Fruit fly (Drosophila melanogaster) whole organism, embryonic: ENCODE data around the gene Sema5c.

Source experiments
- ATbp ChIP-seq: fragments of 200-800 bp; sonication (Bioruptor generic); optimal IDR thresholded peaks from 2 replicates; lab custom pipeline; 2017; ENCODE audit warnings: missing biosample characterization, mild to moderate bottlenecking, missing genetic modification characterization, missing genetic modification reagents
- Adf1 ChIP-seq: fragments of 200-800 bp; sonication (Bioruptor generic); IDR thresholded peaks from 2 replicates; pipeline ENCODE4 v1.3.6; 2022; ENCODE audit warnings: missing biosample characterization, missing genetic modification characterization
- Antp ChIP-seq: fragments of 200-800 bp; sonication (Bioruptor generic); optimal IDR thresholded peaks from 3 replicates; lab custom pipeline; 2016; ENCODE audit warnings: missing biosample characterization, missing genetic modification characterization
- B-H1 ChIP-seq: fragments of 200-800 bp; sonication (Bioruptor generic); IDR thresholded peaks from 3 replicates; pipeline ENCODE4 v1.3.6; 2022; ENCODE audit warnings: missing biosample characterization, missing genetic modification characterization
- Bteb2 ChIP-seq: fragments of 200-800 bp; sonication (Bioruptor generic); optimal IDR thresholded peaks from 2 replicates; lab custom pipeline; 2016; ENCODE audit warnings: missing biosample characterization, missing genetic modification characterization
- CG10321 ChIP-seq: fragments of 200-800 bp; sonication (Bioruptor generic); IDR thresholded peaks from 2 replicates; pipeline ENCODE4 v1.3.6; 2022; ENCODE audit warnings: missing biosample characterization, missing genetic modification characterization
- CG10565 ChIP-seq: fragments of 200-800 bp; sonication (Bioruptor generic); optimal IDR thresholded peaks from 3 replicates; lab custom pipeline; 2016; ENCODE audit warnings: missing biosample characterization, mild to moderate bottlenecking, missing genetic modification characterization
- CG1233 ChIP-seq: fragments of 200-800 bp; sonication (Bioruptor generic); optimal IDR thresholded peaks from 4 replicates; lab custom pipeline; 2018; ENCODE audit warnings: missing biosample characterization, mild to moderate bottlenecking, missing genetic modification characterization
- CG13424 ChIP-seq: fragments of 200-800 bp; sonication (Bioruptor generic); optimal IDR thresholded peaks from 2 replicates; lab custom pipeline; 2019; ENCODE audit warnings: missing biosample characterization, mild to moderate bottlenecking, missing genetic modification characterization, moderate library complexity
- CG14965 ChIP-seq: fragments of 200-800 bp; sonication (Bioruptor generic); optimal IDR thresholded peaks from 2 replicates; lab custom pipeline; 2016; ENCODE audit warnings: missing biosample characterization, missing genetic modification characterization, borderline replicate concordance
- CG1647 ChIP-seq: fragments of 200-800 bp; sonication (Bioruptor generic); optimal IDR thresholded peaks from 3 replicates; lab custom pipeline; 2016; ENCODE audit warnings: missing biosample characterization, missing genetic modification characterization
- CG18599 ChIP-seq: fragments of 200-800 bp; sonication (Bioruptor generic); optimal IDR thresholded peaks from 3 replicates; lab custom pipeline; 2017; ENCODE audit warnings: missing biosample characterization, missing genetic modification characterization, mild to moderate bottlenecking, moderate library complexity, missing genetic modification reagents
- CG18764 ChIP-seq: fragments of 200-800 bp; sonication (Bioruptor generic); optimal IDR thresholded peaks from 3 replicates; lab custom pipeline; 2016; ENCODE audit warnings: missing biosample characterization, missing genetic modification characterization
- CG32767 ChIP-seq: fragments of 200-800 bp; sonication (Bioruptor generic); IDR thresholded peaks from 2 replicates; pipeline ENCODE4 v1.3.6; 2022; ENCODE audit warnings: missing biosample characterization, missing genetic modification characterization
- CG32772 ChIP-seq: fragments of 200-800 bp; sonication (Bioruptor generic); IDR thresholded peaks from 2 replicates; pipeline ENCODE4 v1.3.6; 2022; ENCODE audit warnings: missing biosample characterization, missing genetic modification characterization
- CG4424 ChIP-seq: fragments of 200-800 bp; sonication (Bioruptor generic); optimal IDR thresholded peaks from 3 replicates; lab custom pipeline; 2016; ENCODE audit warnings: missing biosample characterization, missing genetic modification characterization
- CG7987 ChIP-seq: fragments of 200-800 bp; sonication (Bioruptor generic); optimal IDR thresholded peaks from 2 replicates; lab custom pipeline; 2018; ENCODE audit warnings: missing biosample characterization, mild to moderate bottlenecking, missing genetic modification characterization, moderate library complexity
- CG8924 ChIP-seq: fragments of 200-800 bp; optimal IDR thresholded peaks from 3 replicates; lab custom pipeline; 2019; ENCODE audit warnings: missing biosample characterization, mild to moderate bottlenecking, missing genetic modification characterization, moderate library complexity
- CG9932 ChIP-seq: fragments of 200-800 bp; sonication (Bioruptor generic); IDR thresholded peaks from 2 replicates; pipeline ENCODE4 v1.3.6; 2022; ENCODE audit warnings: missing biosample characterization, missing genetic modification characterization
- CHES-1-like ChIP-seq: fragments of 200-800 bp; sonication (Bioruptor generic); optimal IDR thresholded peaks from 2 replicates; lab custom pipeline; 2016; ENCODE audit warnings: missing biosample characterization, missing genetic modification characterization
- CTCF ChIP-seq: fragments of 200-800 bp; sonication (Bioruptor generic); optimal IDR thresholded peaks from 2 replicates; lab custom pipeline; 2017; ENCODE audit warnings: missing biosample characterization, mild to moderate bottlenecking, missing genetic modification characterization, moderate library complexity
- Dip3 ChIP-seq: fragments of 200-800 bp; sonication (Bioruptor generic); optimal IDR thresholded peaks from 3 replicates; lab custom pipeline; 2016; ENCODE audit warnings: missing biosample characterization, missing genetic modification characterization
- Eip74EF ChIP-seq, 2 experiments: fragments of 200-800 bp in 1 of 2; fragments of >200 bp in 1 of 2; sonication (Bioruptor generic) in 1 of 2; optimal IDR thresholded peaks; 2 replicates each; lab custom pipeline; 2017 to 2019; ENCODE audit warnings: missing biosample characterization in 2 of 2, missing genetic modification characterization in 2 of 2, mild to moderate bottlenecking in 1 of 2, moderate library complexity in 1 of 2
- HLH3B ChIP-seq: fragments of 200-800 bp; sonication (Bioruptor generic); IDR thresholded peaks from 2 replicates; pipeline ENCODE4 v1.3.6; 2022; ENCODE audit warnings: missing biosample characterization, missing genetic modification characterization
- Hmr ChIP-seq: fragments of 200-800 bp; sonication (Bioruptor generic); optimal IDR thresholded peaks from 3 replicates; lab custom pipeline; 2017; ENCODE audit warnings: mild to moderate bottlenecking, missing biosample characterization, missing genetic modification reagents, missing genetic modification characterization
- Hr3 ChIP-seq: fragments of 200-800 bp; sonication (Bioruptor generic); optimal IDR thresholded peaks from 3 replicates; lab custom pipeline; 2016; ENCODE audit warnings: missing biosample characterization, missing genetic modification characterization
- Mad ChIP-seq: fragments of 200-800 bp; sonication (Bioruptor generic); optimal IDR thresholded peaks from 2 replicates; lab custom pipeline; 2016; ENCODE audit warnings: missing biosample characterization, missing genetic modification characterization
- Max ChIP-seq: fragments of 200-800 bp; sonication (Bioruptor generic); optimal IDR thresholded peaks from 2 replicates; lab custom pipeline; 2016; ENCODE audit warnings: missing biosample characterization, mild to moderate bottlenecking, missing genetic modification characterization
- NfI ChIP-seq: fragments of 200-800 bp; sonication (Bioruptor generic); optimal IDR thresholded peaks from 3 replicates; lab custom pipeline; 2018; ENCODE audit warnings: missing biosample characterization, mild to moderate bottlenecking, missing genetic modification characterization, moderate library complexity
- Trl ChIP-seq, 3 experiments: fragments of >200 bp in 2 of 3; fragments of 200-800 bp in 1 of 3; sonication (Bioruptor generic) in 1 of 3; optimal IDR thresholded peaks; 2 replicates in 1 of 3; 3 replicates in 2 of 3; lab custom pipeline; 2016 to 2017; ENCODE audit warnings: missing biosample characterization in 1 of 3, missing genetic modification characterization in 1 of 3
- ab ChIP-seq: fragments of 200-800 bp; sonication (Bioruptor generic); optimal IDR thresholded peaks from 2 replicates; lab custom pipeline; 2016; ENCODE audit warnings: missing biosample characterization, missing genetic modification characterization
- abd-A ChIP-seq: fragments of 200-800 bp; sonication (Bioruptor generic); optimal IDR thresholded peaks from 3 replicates; lab custom pipeline; 2019; ENCODE audit warnings: missing biosample characterization, mild to moderate bottlenecking, missing genetic modification characterization, moderate library complexity
- bab2 ChIP-seq: fragments of 200-800 bp; sonication (Bioruptor generic); optimal IDR thresholded peaks from 2 replicates; lab custom pipeline; 2016; ENCODE audit warnings: missing biosample characterization, missing genetic modification characterization
- fru ChIP-seq: fragments of >200 bp; optimal IDR thresholded peaks from 2 replicates; lab custom pipeline; 2017
- grn ChIP-seq: fragments of 200-800 bp; sonication (Bioruptor generic); optimal IDR thresholded peaks from 3 replicates; lab custom pipeline; 2017; ENCODE audit warnings: missing biosample characterization, missing genetic modification characterization
- ken ChIP-seq: fragments of 200-800 bp; sonication (Bioruptor generic); IDR thresholded peaks from 3 replicates; pipeline ENCODE4 v1.3.6; 2022; ENCODE audit warnings: missing biosample characterization, missing genetic modification characterization
- lilli ChIP-seq: fragments of 200-800 bp; sonication (Bioruptor generic); optimal IDR thresholded peaks from 3 replicates; lab custom pipeline; 2016; ENCODE audit warnings: missing biosample characterization, missing genetic modification characterization
- lov ChIP-seq, 2 experiments: fragments of 200-800 bp in 1 of 2; fragments of >200 bp in 1 of 2; sonication (Bioruptor generic) in 1 of 2; IDR thresholded peaks in 1 of 2; optimal IDR thresholded peaks in 1 of 2; 2 replicates in 1 of 2; 3 replicates in 1 of 2; pipeline versions ENCODE4 v1.3.6 to Lab custom; 2017 to 2022; ENCODE audit warnings: missing biosample characterization in 1 of 2, missing genetic modification characterization in 1 of 2
- nerfin-1 ChIP-seq: fragments of 200-800 bp; sonication (Bioruptor generic); optimal IDR thresholded peaks from 3 replicates; lab custom pipeline; 2019; ENCODE audit warnings: missing biosample characterization, mild to moderate bottlenecking, missing genetic modification characterization, moderate library complexity
- onecut ChIP-seq: fragments of 200-800 bp; sonication (Bioruptor generic); IDR thresholded peaks from 2 replicates; pipeline ENCODE4 v1.3.6; 2022; ENCODE audit warnings: missing biosample characterization, missing genetic modification characterization
- org-1 ChIP-seq: fragments of 200-800 bp; sonication (Bioruptor generic); optimal IDR thresholded peaks from 2 replicates; lab custom pipeline; 2017; ENCODE audit warnings: missing biosample characterization, missing genetic modification characterization
- prd ChIP-seq, 3 experiments: fragments of >200 bp in 2 of 3; fragments of 200-800 bp in 1 of 3; sonication (Bioruptor generic) in 1 of 3; optimal IDR thresholded peaks in 2 of 3; IDR thresholded peaks in 1 of 3; 2 replicates in 2 of 3; 3 replicates in 1 of 3; pipeline versions ENCODE4 v1.3.6 to Lab custom; 2017 to 2022; ENCODE audit warnings: missing biosample characterization in 1 of 3, missing genetic modification characterization in 1 of 3
- scrt ChIP-seq: fragments of 200-800 bp; sonication (Bioruptor generic); optimal IDR thresholded peaks from 2 replicates; lab custom pipeline; 2018; ENCODE audit warnings: missing biosample characterization, mild to moderate bottlenecking, missing genetic modification characterization, moderate library complexity
- seq ChIP-seq: fragments of 200-800 bp; sonication (Bioruptor generic); IDR thresholded peaks from 2 replicates; pipeline ENCODE4 v1.3.6; 2022; ENCODE audit warnings: missing biosample characterization, missing genetic modification characterization
- sob ChIP-seq: fragments of 200-800 bp; sonication (Bioruptor generic); IDR thresholded peaks from 2 replicates; pipeline ENCODE4 v1.3.6; 2022; ENCODE audit warnings: missing biosample characterization, missing genetic modification characterization
- sqz ChIP-seq: fragments of 200-800 bp; sonication (Bioruptor generic); optimal IDR thresholded peaks from 3 replicates; lab custom pipeline; 2018; ENCODE audit warnings: missing biosample characterization, mild to moderate bottlenecking, missing genetic modification characterization
- wor ChIP-seq: fragments of 200-800 bp; sonication (Bioruptor generic); IDR thresholded peaks from 2 replicates; pipeline ENCODE4 v1.3.6; 2022; ENCODE audit warnings: missing biosample characterization, missing genetic modification characterization
- zfh1 ChIP-seq: fragments of 200-800 bp; sonication (Bioruptor generic); IDR thresholded peaks from 3 replicates; pipeline ENCODE4 v1.3.6; 2022; ENCODE audit warnings: missing biosample characterization, missing genetic modification characterization

Gene Sema5c

DNA sequence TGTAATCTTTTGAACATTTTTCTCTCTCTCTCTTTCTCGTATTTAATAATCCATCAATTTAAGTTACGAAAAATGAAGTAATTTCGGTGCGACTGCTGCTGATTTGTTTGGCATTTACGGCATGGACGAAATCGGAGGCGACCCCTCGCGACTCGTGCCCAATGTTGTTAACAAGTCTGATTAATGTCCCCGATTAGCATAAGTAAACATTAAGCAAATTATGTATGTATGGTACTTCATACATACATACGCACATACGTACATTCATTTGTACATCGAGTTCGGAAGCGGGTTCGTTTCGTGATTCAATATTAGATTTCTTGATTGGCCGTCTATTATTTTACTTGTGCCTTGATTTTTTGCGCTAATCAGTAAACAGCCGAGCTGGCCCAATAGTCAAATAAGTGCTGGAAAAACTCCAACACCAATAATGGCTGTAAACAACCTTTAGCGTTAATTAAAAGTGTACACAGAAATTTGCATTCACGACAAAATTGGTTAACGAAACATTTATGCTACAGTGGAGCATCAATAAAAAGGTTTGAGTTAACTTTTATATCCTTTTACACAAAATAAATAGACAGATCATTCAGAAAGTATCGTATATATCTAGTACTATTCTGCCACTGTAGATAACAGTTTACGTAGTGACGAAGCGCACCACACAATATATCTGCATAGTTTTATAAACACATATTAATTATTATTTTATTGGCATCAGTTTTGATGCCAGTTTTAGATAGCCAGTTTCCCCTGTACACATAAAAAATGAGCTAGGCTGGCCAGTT, 9.5 kb upstream of the Sema5c start (continued):
- TF ChIP-seq CG32767 (GFP tag; lab: Robert Waterston, UW) (peak; percentile 66; the same call in 1 of the 2 replicates), ken (GFP tag; lab: Robert Waterston, UW) (0 out of 3 replicates have a peak, but pooled peaks have one; percentile 55), lilli (peak; percentile 69), nerfin-1 (tag; lab: Kevin White, UChicago) (peak; percentile 28), CG4424 (peak; percentile 58), zfh1 (peak; percentile 9; the same call in 1 of the 3 replicates), Mad (GFP tag; lab: Kevin White, UChicago) (peak; percentile 43), fru (no peak), prd (optimal IDR thresholded peaks at IDR 0.05; lab: Kevin White, UChicago) (no peak), prd (GFP tag; IDR thresholded peaks at IDR 0.05; lab: Robert Waterston, UW) (peak; percentile 76), Trl (optimal IDR thresholded peaks at IDR 0.05; lab: Kevin White, UChicago) (no peak), Trl (GFP tag; optimal IDR thresholded peaks at IDR 0.05; lab: Kevin White, UChicago) (peak; percentile 45), org-1 (GFP tag; lab: Kevin White, UChicago) (peak; percentile 53), bab2 (GFP tag; lab: Kevin White, UChicago) (peak; percentile 43), Bteb2 (GFP tag; lab: Kevin White, UChicago) (peak; percentile 47), grn (GFP tag; lab: Kevin White, UChicago) (no peak), sqz (peak; percentile 73), abd-A (tag; lab: Kevin White, UChicago) (peak; percentile 9), HLH3B (no peak), lov (optimal IDR thresholded peaks at IDR 0.05; lab: Kevin White, UChicago) (no peak), lov (GFP tag; IDR thresholded peaks at IDR 0.05; lab: Robert Waterston, UW) (no peak), Antp (GFP tag; lab: Kevin White, UChicago) (peak; percentile 22), CTCF (GFP tag; lab: Kevin White, UChicago) (peak; percentile 22), CG7987 (GFP tag; lab: Kevin White, UChicago) (peak; percentile 49), CG1233 (GFP tag; lab: Kevin White, UChicago) (peak; percentile 43), CG32772 (GFP tag; lab: Robert Waterston, UW) (0 out of 2 replicates have a peak, but pooled peaks have one; percentile 35), seq (GFP tag; lab: Robert Waterston, UW) (peak; percentile 74; the same call in 1 of the 2 replicates), Hmr (GFP tag; lab: Kevin White, UChicago) (peak; percentile 52), Hr3 (GFP tag; lab: Kevin White, UChicago) (peak; percentile 45), NfI (peak; percentile 65), CG18599 (GFP tag; lab: Kevin White, UChicago) (peak; percentile 71), CG10321 (GFP tag; lab: Robert Waterston, UW) (no peak), ATbp (GFP tag; lab: Kevin White, UChicago) (peak; percentile 45), Eip74EF (GFP tag; optimal IDR thresholded peaks at IDR 0.05; lab: Kevin White, UChicago) (no peak), scrt (GFP tag; lab: Kevin White, UChicago) (peak; percentile 51), CHES-1-like (GFP tag; lab: Kevin White, UChicago) (peak; percentile 9), ab (GFP tag; lab: Kevin White, UChicago) (peak; percentile 8), CG10565 (GFP tag; lab: Kevin White, UChicago) (no peak), Dip3 (peak; percentile 54), wor (GFP tag; lab: Robert Waterston, UW) (no peak), CG13424 (tag; lab: Kevin White, UChicago) (peak; percentile 74), CG9932 (GFP tag; lab: Robert Waterston, UW) (peak; percentile 82), onecut (0 out of 2 replicates have a peak, but pooled peaks have one; percentile 16), B-H1 (peak; percentile 49), CG1647 (GFP tag; lab: Kevin White, UChicago) (peak; percentile 29), sob (GFP tag; lab: Robert Waterston, UW) (peak; percentile 69; the same call in 1 of the 2 replicates), Adf1 (GFP tag; lab: Robert Waterston, UW) (peak; percentile 47), CG18764 (peak; percentile 37), CG8924 (tag; lab: Kevin White, UChicago) (peak; percentile 57), CG14965 (GFP tag; lab: Kevin White, UChicago) (no peak), Max (GFP tag; lab: Kevin White, UChicago) (no peak)
